Worm (Caenorhabditis elegans) whole organism, midembryonic: Measurements from ENCODE around the gene frpr-13.

Experiments
- T22C8.4 ChIP-seq: fragments of 200-800 bp; sonication (Bioruptor generic); IDR thresholded peaks from 2 replicates; pipeline ENCODE4 v1.3.6; 2022; ENCODE audit warnings: missing genetic modification characterization, missing compliant biosample characterization
- cog-1 ChIP-seq: sonication (generic microtip); optimal IDR thresholded peaks from 2 replicates; lab custom pipeline; 2016; ENCODE audit warnings: missing genetic modification characterization, missing compliant biosample characterization
- flt-1 ChIP-seq: fragments of 200-800 bp; sonication (Bioruptor generic); IDR thresholded peaks from 2 replicates; pipeline ENCODE4 v1.3.6; 2022; ENCODE audit warnings: missing genetic modification characterization, missing compliant biosample characterization
- klf-2 ChIP-seq: fragments of 200-800 bp; sonication (Bioruptor generic); conservative IDR thresholded peaks from 2 replicates; pipeline ENCODE4 v1.3.6; 2022; ENCODE audit warnings: missing genetic modification reagents, missing genetic modification characterization, missing compliant biosample characterization
- med-1 ChIP-seq: sonication (generic microtip); optimal IDR thresholded peaks from 2 replicates; lab custom pipeline; 2017; ENCODE audit warnings: missing genetic modification characterization, mild to moderate bottlenecking, missing compliant biosample characterization, antibody characterized with exemption, missing genetic modification reagents; ENCODE audit not compliant: insufficient read depth
- ref-1 ChIP-seq: fragments of 200-800 bp; sonication (Bioruptor generic); conservative IDR thresholded peaks from 2 replicates; pipeline ENCODE4 v1.3.6; 2022; ENCODE audit warnings: missing genetic modification reagents, missing genetic modification characterization, missing compliant biosample characterization
- tab-1 ChIP-seq: fragments of 200-800 bp; sonication (Bioruptor generic); IDR thresholded peaks from 2 replicates; pipeline ENCODE4 v1.3.6; 2022; ENCODE audit warnings: missing genetic modification characterization, missing compliant biosample characterization
- ztf-23 ChIP-seq: fragments of 200-800 bp; sonication (Bioruptor generic); IDR thresholded peaks from 2 replicates; pipeline ENCODE4 v1.3.6; 2022; ENCODE audit warnings: missing genetic modification reagents, missing genetic modification characterization, missing compliant biosample characterization
- ztf-29 ChIP-seq: fragments of 200-800 bp; sonication (Bioruptor generic); IDR thresholded peaks from 2 replicates; pipeline ENCODE4 v1.3.6; 2022; ENCODE audit warnings: missing genetic modification reagents, missing genetic modification characterization, missing compliant biosample characterization

frpr-13 gene

DNA sequence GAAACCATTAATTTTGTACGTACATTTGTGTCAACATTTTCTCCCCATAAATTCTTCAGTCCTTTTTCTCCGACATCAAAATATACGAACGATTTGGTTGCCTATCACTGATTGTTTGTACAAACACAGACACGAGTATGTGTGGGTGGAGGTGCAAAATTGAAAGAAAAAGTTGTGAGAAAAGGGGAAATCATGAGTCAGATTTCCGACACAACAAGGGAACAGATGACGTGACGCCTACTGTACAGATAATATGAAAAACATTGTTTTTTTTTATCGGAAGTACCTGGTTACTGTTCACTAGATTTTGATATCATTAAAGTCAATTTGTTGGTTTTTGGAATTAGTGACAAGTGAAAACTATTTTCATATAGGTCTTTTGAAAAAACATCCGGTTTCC, 35.4 kb downstream of the frpr-13 start:
- TF ChIP-seq T22C8.4 (GFP tag; lab: Robert Waterston, UW) (no peak), tab-1 (GFP tag; lab: Robert Waterston, UW) (no peak), ref-1 (GFP tag; lab: Robert Waterston, UW) (no peak), flt-1 (GFP tag; lab: Robert Waterston, UW) (no peak), ztf-23 (GFP tag; lab: Robert Waterston, UW) (no peak), med-1 (GFP tag; lab: Kevin White, UChicago) (no peak), klf-2 (GFP tag; lab: Robert Waterston, UW) (no peak), cog-1 (tag; lab: Kevin White, UChicago) (no peak), ztf-29 (GFP tag; lab: Robert Waterston, UW) (no peak)

DNA sequence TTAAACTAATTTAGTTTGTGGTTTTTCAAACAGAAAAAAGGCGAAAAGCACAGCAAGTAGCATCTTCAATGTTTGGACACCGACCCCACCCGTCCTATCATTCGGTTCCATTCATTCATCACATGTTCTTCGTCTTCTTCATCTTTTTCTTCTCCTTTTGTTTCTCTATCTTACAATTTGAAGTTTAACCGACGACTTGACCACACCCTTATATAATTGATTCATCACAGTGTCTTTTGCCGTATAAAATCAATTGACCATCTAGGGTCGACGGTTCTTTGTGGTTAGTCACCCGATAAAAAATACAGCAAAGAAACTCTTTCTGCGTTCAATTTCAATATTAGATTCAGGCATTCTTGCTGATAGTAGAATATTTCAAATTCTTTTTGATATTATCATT, 36.2 kb downstream of the frpr-13 start:
- no peak for TF ChIP-seq ref-1 (GFP tag; lab: Robert Waterston, UW)

- TF ChIP-seq cog-1 (tag; lab: Kevin White, UChicago) (no peak), klf-2 (GFP tag; lab: Robert Waterston, UW) (0 out of 2 replicates have a peak, but pooled peaks have one; percentile 7)
Observed at ce11 chrV:8936184-8936589, 37.3 kb downstream of the frpr-13 start, which contains the start of gene unc-23. TSS of gene unc-23 (plus strand) at chrV:8936359.

ce11 chrV:8936791-8937475, 38.1 kb downstream of the frpr-13 start:
- TF ChIP-seq T22C8.4 (GFP tag; lab: Robert Waterston, UW) (no peak), flt-1 (GFP tag; lab: Robert Waterston, UW) (no peak), ztf-29 (GFP tag; lab: Robert Waterston, UW) (no peak), med-1 (GFP tag; lab: Kevin White, UChicago) (no peak)

- no peak for TF ChIP-seq med-1 (GFP tag; lab: Kevin White, UChicago)
Observed at ce11 chrV:8937476-8938249, 38.8 kb downstream of the frpr-13 start.

- no peak for TF ChIP-seq cog-1 (tag; lab: Kevin White, UChicago)
- no peak for TF ChIP-seq ztf-23 (GFP tag; lab: Robert Waterston, UW)
- TF ChIP-seq ztf-29 (GFP tag; lab: Robert Waterston, UW), result no peak
- no peak for TF ChIP-seq med-1 (GFP tag; lab: Kevin White, UChicago)
- TF ChIP-seq ref-1 (GFP tag; lab: Robert Waterston, UW), result no peak
- TF ChIP-seq T22C8.4 (GFP tag; lab: Robert Waterston, UW), result no peak
- TF ChIP-seq tab-1 (GFP tag; lab: Robert Waterston, UW), result no peak
- no peak for TF ChIP-seq flt-1 (GFP tag; lab: Robert Waterston, UW)
- TF ChIP-seq klf-2 (GFP tag; lab: Robert Waterston, UW), result no peak
Observed at ce11 chrV:8938445-8938844, 39.6 kb downstream of the frpr-13 start.

ce11 chrV:8938943-8939342, 40.1 kb downstream of the frpr-13 start:
- TF ChIP-seq cog-1 (tag; lab: Kevin White, UChicago) (no peak), tab-1 (GFP tag; lab: Robert Waterston, UW) (no peak), ref-1 (GFP tag; lab: Robert Waterston, UW) (no peak), med-1 (GFP tag; lab: Kevin White, UChicago) (no peak), klf-2 (GFP tag; lab: Robert Waterston, UW) (no peak), flt-1 (GFP tag; lab: Robert Waterston, UW) (no peak), T22C8.4 (GFP tag; lab: Robert Waterston, UW) (no peak), ztf-29 (GFP tag; lab: Robert Waterston, UW) (no peak), ztf-23 (GFP tag; lab: Robert Waterston, UW) (no peak)

ce11 chrV:8939424-8940065, 40.7 kb downstream of the frpr-13 start:
- no peak for TF ChIP-seq cog-1 (tag; lab: Kevin White, UChicago)
- TF ChIP-seq ref-1 (GFP tag; lab: Robert Waterston, UW), result no peak
- TF ChIP-seq med-1 (GFP tag; lab: Kevin White, UChicago), result no peak
- TF ChIP-seq ztf-29 (GFP tag; lab: Robert Waterston, UW), result no peak
- TF ChIP-seq ztf-23 (GFP tag; lab: Robert Waterston, UW), result no peak
- TF ChIP-seq klf-2 (GFP tag; lab: Robert Waterston, UW), result no peak
- no peak for TF ChIP-seq flt-1 (GFP tag; lab: Robert Waterston, UW)
- no peak for TF ChIP-seq T22C8.4 (GFP tag; lab: Robert Waterston, UW)
- no peak for TF ChIP-seq tab-1 (GFP tag; lab: Robert Waterston, UW)

ce11 chrV:8940419-8940818, 41.6 kb downstream of the frpr-13 start:
- no peak for TF ChIP-seq ztf-23 (GFP tag; lab: Robert Waterston, UW)
- no peak for TF ChIP-seq tab-1 (GFP tag; lab: Robert Waterston, UW)
- TF ChIP-seq ztf-29 (GFP tag; lab: Robert Waterston, UW), result no peak
- TF ChIP-seq ref-1 (GFP tag; lab: Robert Waterston, UW), result no peak
- no peak for TF ChIP-seq flt-1 (GFP tag; lab: Robert Waterston, UW)
- TF ChIP-seq klf-2 (GFP tag; lab: Robert Waterston, UW), result no peak
- no peak for TF ChIP-seq T22C8.4 (GFP tag; lab: Robert Waterston, UW)
- no peak for TF ChIP-seq cog-1 (tag; lab: Kevin White, UChicago)
- no peak for TF ChIP-seq med-1 (GFP tag; lab: Kevin White, UChicago)
